Fruit fly (Drosophila melanogaster) whole organism, prepupa: ENCODE measurements around the gene fon.

Experiments
- Blimp-1 ChIP-seq: fragments of 200-800 bp; sonication (Bioruptor generic); optimal IDR thresholded peaks from 3 replicates; lab custom pipeline; 2017; ENCODE audit warnings: missing biosample characterization, missing genetic modification characterization, mild to moderate bottlenecking, moderate library complexity, missing genetic modification reagents
- CG10631 ChIP-seq: fragments of 200-800 bp; sonication (Bioruptor generic); optimal IDR thresholded peaks from 2 replicates; lab custom pipeline; 2016; ENCODE audit warnings: missing biosample characterization, missing genetic modification characterization
- CG10669 ChIP-seq: fragments of 200-800 bp; sonication (Bioruptor generic); optimal IDR thresholded peaks from 3 replicates; lab custom pipeline; 2018; ENCODE audit warnings: missing biosample characterization, mild to moderate bottlenecking, missing genetic modification characterization, moderate library complexity
- CG11294 ChIP-seq: fragments of 200-800 bp; sonication (Bioruptor generic); IDR thresholded peaks from 2 replicates; pipeline ENCODE4 v1.3.6; 2022; ENCODE audit warnings: missing biosample characterization, missing genetic modification characterization
- CG11762 ChIP-seq: fragments of 200-800 bp; sonication (Bioruptor generic); optimal IDR thresholded peaks from 3 replicates; lab custom pipeline; 2016; ENCODE audit warnings: missing biosample characterization, missing genetic modification characterization; ENCODE audit not compliant: insufficient read depth
- CG11902 ChIP-seq: fragments of 200-800 bp; sonication (Bioruptor generic); optimal IDR thresholded peaks from 3 replicates; lab custom pipeline; 2016; ENCODE audit warnings: missing biosample characterization, missing genetic modification characterization
- CG16779 ChIP-seq: fragments of 200-800 bp; sonication (Bioruptor generic); optimal IDR thresholded peaks from 3 replicates; lab custom pipeline; 2017; ENCODE audit warnings: missing biosample characterization, mild to moderate bottlenecking, missing genetic modification characterization
- CG32006 ChIP-seq: fragments of 200-800 bp; sonication (Bioruptor generic); optimal IDR thresholded peaks from 3 replicates; lab custom pipeline; 2017; ENCODE audit warnings: missing biosample characterization, mild to moderate bottlenecking, missing genetic modification characterization
- CG3919 ChIP-seq: fragments of 200-800 bp; sonication (Bioruptor generic); optimal IDR thresholded peaks from 3 replicates; lab custom pipeline; 2016; ENCODE audit warnings: missing biosample characterization, missing genetic modification characterization
- CG4318 ChIP-seq: fragments of 200-800 bp; sonication (Bioruptor generic); optimal IDR thresholded peaks from 3 replicates; lab custom pipeline; 2017; ENCODE audit warnings: missing biosample characterization, mild to moderate bottlenecking, missing genetic modification characterization
- CG6792 ChIP-seq: fragments of 200-800 bp; sonication (Bioruptor generic); optimal IDR thresholded peaks from 3 replicates; lab custom pipeline; 2016; ENCODE audit warnings: missing biosample characterization, missing genetic modification characterization
- CG6854 ChIP-seq: fragments of 200-800 bp; sonication (Bioruptor generic); optimal IDR thresholded peaks from 2 replicates; lab custom pipeline; 2017; ENCODE audit warnings: missing biosample characterization, mild to moderate bottlenecking, missing genetic modification characterization
- CG7368 ChIP-seq: fragments of 200-800 bp; sonication (Bioruptor generic); optimal IDR thresholded peaks from 3 replicates; lab custom pipeline; 2016; ENCODE audit warnings: missing biosample characterization, missing genetic modification characterization
- CG8119 ChIP-seq: fragments of 200-800 bp; sonication (Bioruptor generic); IDR thresholded peaks from 3 replicates; pipeline ENCODE4 v1.3.6; 2022; ENCODE audit warnings: missing biosample characterization, missing genetic modification characterization
- CG8632 ChIP-seq: fragments of 200-800 bp; sonication (Bioruptor generic); optimal IDR thresholded peaks from 3 replicates; lab custom pipeline; 2016; ENCODE audit warnings: missing biosample characterization, missing genetic modification characterization
- Eip75B ChIP-seq: fragments of 200-800 bp; sonication (Bioruptor generic); optimal IDR thresholded peaks from 3 replicates; lab custom pipeline; 2016; ENCODE audit warnings: missing biosample characterization, missing genetic modification characterization
- Eip78C ChIP-seq: fragments of 200-800 bp; sonication (Bioruptor generic); peaks from one replicate; lab custom pipeline; 2016; ENCODE audit warnings: missing biosample characterization, missing genetic modification characterization
- Eip93F ChIP-seq: fragments of 200-800 bp; sonication (Bioruptor generic); optimal IDR thresholded peaks from 2 replicates; lab custom pipeline; 2016; ENCODE audit warnings: missing biosample characterization, mild to moderate bottlenecking, missing genetic modification characterization
- Ets21C ChIP-seq: fragments of 200-800 bp; sonication (Bioruptor generic); optimal IDR thresholded peaks from 3 replicates; lab custom pipeline; 2016; ENCODE audit warnings: missing biosample characterization, missing genetic modification characterization
- Ets96B ChIP-seq: fragments of 200-800 bp; optimal IDR thresholded peaks from 2 replicates; lab custom pipeline; 2019; ENCODE audit warnings: missing biosample characterization, mild to moderate bottlenecking, missing genetic modification characterization, moderate library complexity
- Gug ChIP-seq: fragments of 200-800 bp; sonication (Bioruptor generic); IDR thresholded peaks from 2 replicates; pipeline ENCODE4 v1.3.6; 2022; ENCODE audit warnings: missing biosample characterization, missing genetic modification characterization
- Hr38 ChIP-seq: sonication (Bioruptor generic); optimal IDR thresholded peaks from 2 replicates; lab custom pipeline; 2016; ENCODE audit warnings: missing biosample characterization, missing genetic modification characterization
- Hr4 ChIP-seq: fragments of 200-800 bp; sonication (Bioruptor generic); optimal IDR thresholded peaks from 3 replicates; lab custom pipeline; 2016; ENCODE audit warnings: missing biosample characterization, missing genetic modification characterization
- Lpt ChIP-seq: fragments of 200-800 bp; sonication (Bioruptor generic); optimal IDR thresholded peaks from 3 replicates; lab custom pipeline; 2016; ENCODE audit warnings: missing biosample characterization, missing genetic modification characterization
- Met ChIP-seq: fragments of 200-800 bp; sonication (Bioruptor generic); optimal IDR thresholded peaks from 3 replicates; lab custom pipeline; 2016; ENCODE audit warnings: missing biosample characterization, missing genetic modification characterization
- Sox102F ChIP-seq: fragments of 200-800 bp; sonication (Bioruptor generic); optimal IDR thresholded peaks from 2 replicates; lab custom pipeline; 2016; ENCODE audit warnings: missing biosample characterization, mild to moderate bottlenecking, missing genetic modification characterization
- Sox14 ChIP-seq: fragments of 200-800 bp; sonication (Bioruptor generic); optimal IDR thresholded peaks from 3 replicates; lab custom pipeline; 2016; ENCODE audit warnings: missing biosample characterization, missing genetic modification characterization
- Sox15 ChIP-seq: fragments of 200-800 bp; sonication (Bioruptor generic); optimal IDR thresholded peaks from 3 replicates; lab custom pipeline; 2016; ENCODE audit warnings: missing biosample characterization, missing genetic modification characterization
- achi ChIP-seq: fragments of 200-800 bp; sonication (Bioruptor generic); optimal IDR thresholded peaks from 3 replicates; lab custom pipeline; 2016; ENCODE audit warnings: missing biosample characterization, missing genetic modification characterization
- acj6 ChIP-seq: fragments of 200-800 bp; sonication (Bioruptor generic); optimal IDR thresholded peaks from 3 replicates; lab custom pipeline; 2016; ENCODE audit warnings: missing biosample characterization, missing genetic modification characterization
- cyc ChIP-seq: fragments of 200-800 bp; sonication (Bioruptor generic); optimal IDR thresholded peaks from 3 replicates; lab custom pipeline; 2016; ENCODE audit warnings: missing biosample characterization, missing genetic modification characterization
- dsx ChIP-seq: fragments of 200-800 bp; optimal IDR thresholded peaks from 3 replicates; lab custom pipeline; 2019; ENCODE audit warnings: missing biosample characterization, mild to moderate bottlenecking, missing genetic modification characterization, moderate library complexity; ENCODE audit not compliant: poor library complexity, severe bottlenecking
- eg ChIP-seq: fragments of 200-800 bp; sonication (Bioruptor generic); IDR thresholded peaks from 3 replicates; pipeline ENCODE4 v1.3.6; 2022; ENCODE audit warnings: missing biosample characterization, missing genetic modification characterization
- esn ChIP-seq: fragments of 200-800 bp; sonication (Bioruptor generic); optimal IDR thresholded peaks from 2 replicates; lab custom pipeline; 2016; ENCODE audit warnings: missing biosample characterization, mild to moderate bottlenecking, missing genetic modification characterization, moderate library complexity
- fd59A ChIP-seq: fragments of 200-800 bp; sonication (Bioruptor generic); optimal IDR thresholded peaks from 2 replicates; lab custom pipeline; 2017; ENCODE audit warnings: missing biosample characterization, mild to moderate bottlenecking, missing genetic modification characterization, missing genetic modification reagents
- fkh ChIP-seq: fragments of 200-800 bp; sonication (Bioruptor generic); optimal IDR thresholded peaks from 3 replicates; lab custom pipeline; 2017; ENCODE audit warnings: missing biosample characterization, mild to moderate bottlenecking, missing genetic modification characterization, moderate library complexity
- net ChIP-seq: fragments of 200-800 bp; sonication (Bioruptor generic); optimal IDR thresholded peaks from 3 replicates; lab custom pipeline; 2016; ENCODE audit warnings: missing biosample characterization, missing genetic modification characterization
- pdm3 ChIP-seq: fragments of 200-800 bp; sonication (Bioruptor generic); optimal IDR thresholded peaks from 3 replicates; lab custom pipeline; 2016; ENCODE audit warnings: missing biosample characterization, missing genetic modification characterization
- salr ChIP-seq, 2 experiments: fragments of 200-800 bp; sonication (Bioruptor generic); optimal IDR thresholded peaks; 3 replicates each; lab custom pipeline; 2016 to 2018; ENCODE audit warnings: missing biosample characterization in 2 of 2, missing genetic modification characterization in 2 of 2, mild to moderate bottlenecking in 1 of 2
- spab ChIP-seq: fragments of 200-800 bp; sonication (Bioruptor generic); optimal IDR thresholded peaks from 2 replicates; lab custom pipeline; 2017; ENCODE audit warnings: missing biosample characterization, mild to moderate bottlenecking, missing genetic modification characterization, missing genetic modification reagents
- ss ChIP-seq, 2 experiments: fragments of 200-800 bp; sonication (Bioruptor generic); optimal IDR thresholded peaks; 2 replicates in 1 of 2; 3 replicates in 1 of 2; lab custom pipeline; 2017 to 2018; ENCODE audit warnings: mild to moderate bottlenecking in 2 of 2, missing biosample characterization in 2 of 2, missing genetic modification characterization in 2 of 2, moderate library complexity in 1 of 2
- svp ChIP-seq: fragments of 200-800 bp; sonication (Bioruptor generic); peaks from one replicate; lab custom pipeline; 2016; ENCODE audit warnings: missing biosample characterization, missing genetic modification characterization
- topi ChIP-seq: fragments of 200-800 bp; sonication (Bioruptor generic); optimal IDR thresholded peaks from 3 replicates; lab custom pipeline; 2016; ENCODE audit warnings: missing biosample characterization, missing genetic modification characterization
- vri ChIP-seq: fragments of 200-800 bp; sonication (Bioruptor generic); optimal IDR thresholded peaks from 3 replicates; lab custom pipeline; 2016; ENCODE audit warnings: missing biosample characterization, mild to moderate bottlenecking, missing genetic modification characterization

Gene fon

dm6 chr2L:19363530-19363929 is 22.5 kb downstream of the fon start (continued):
- TF ChIP-seq CG8632 (GFP tag; lab: Kevin White, UChicago), result no peak
- TF ChIP-seq CG4318 (GFP tag; lab: Kevin White, UChicago), result no peak
- no peak for TF ChIP-seq salr (GFP tag; optimal IDR thresholded peaks at IDR 0.05; lab: Kevin White, UChicago)
- TF ChIP-seq Lpt (GFP tag; lab: Kevin White, UChicago), result no peak
- TF ChIP-seq CG32006, result peak; percentile 25
- no peak for TF ChIP-seq Sox14 (GFP tag; lab: Kevin White, UChicago)
- peak; percentile 67 for TF ChIP-seq CG3919 (GFP tag; lab: Kevin White, UChicago)
- TF ChIP-seq Sox102F (GFP tag; lab: Kevin White, UChicago), result peak; percentile 41
- TF ChIP-seq spab, result no peak
- TF ChIP-seq eg (GFP tag; lab: Robert Waterston, UW), result 0 out of 3 replicates have a peak, but pooled peaks have one; percentile 31
- no peak for TF ChIP-seq Blimp-1 (GFP tag; lab: Kevin White, UChicago)
- TF ChIP-seq CG10669 (GFP tag; lab: Kevin White, UChicago), result no peak
- TF ChIP-seq achi, result no peak
- TF ChIP-seq dsx, result peak; percentile 90

- no peak for TF ChIP-seq esn (GFP tag; lab: Kevin White, UChicago)
- peak; percentile 27 for TF ChIP-seq Eip78C
- peak; percentile 74 for TF ChIP-seq svp (GFP tag; lab: Kevin White, UChicago)
- peak; percentile 18 for TF ChIP-seq CG6854 (GFP tag; lab: Kevin White, UChicago)
- no peak for TF ChIP-seq CG11902 (GFP tag; lab: Kevin White, UChicago)
- no peak for TF ChIP-seq CG11762 (GFP tag; lab: Kevin White, UChicago)
These were observed 23.2 kb downstream of the fon start, which contains the start of gene dnt for dm6 chr2L:19362734-19363363. Gene dnt (minus strand): TSS chr2L:19363227.

- peak; percentile 66 for TF ChIP-seq pdm3 (GFP tag; lab: Kevin White, UChicago)
- peak; percentile 79 for TF ChIP-seq topi (GFP tag; lab: Kevin White, UChicago)
- TF ChIP-seq Eip93F, result peak; percentile 33
- TF ChIP-seq CG11294 (GFP tag; lab: Robert Waterston, UW), result no peak
- TF ChIP-seq svp (GFP tag; lab: Kevin White, UChicago), result peak; percentile 92
- TF ChIP-seq Lpt (GFP tag; lab: Kevin White, UChicago), result peak; percentile 40
- TF ChIP-seq salr (GFP tag; optimal IDR thresholded peaks at IDR 0.05; lab: Kevin White, UChicago), result peak in 1 of 2 experiments; percentile 60
- no peak for TF ChIP-seq fkh (GFP tag; lab: Kevin White, UChicago)
- TF ChIP-seq CG16779 (tag; lab: Kevin White, UChicago), result no peak
- peak; percentile 39 for TF ChIP-seq CG4318 (GFP tag; lab: Kevin White, UChicago)
- TF ChIP-seq fd59A, result peak; percentile 60
- no peak for TF ChIP-seq Hr38 (GFP tag; lab: Kevin White, UChicago)
- peak; percentile 73 for TF ChIP-seq Eip75B (GFP tag; lab: Kevin White, UChicago)
- TF ChIP-seq Ets21C (GFP tag; lab: Kevin White, UChicago), result peak; percentile 64
- TF ChIP-seq CG11902 (GFP tag; lab: Kevin White, UChicago), result peak; percentile 67
- TF ChIP-seq ss (GFP tag; optimal IDR thresholded peaks at IDR 0.05; lab: Kevin White, UChicago), result peak; percentile 41 to 51
- peak; percentile 79 for TF ChIP-seq CG6792 (GFP tag; lab: Kevin White, UChicago)
- peak; percentile 52 for TF ChIP-seq vri (GFP tag; lab: Kevin White, UChicago)
- peak; percentile 60 for TF ChIP-seq Ets96B
- peak; percentile 62 for TF ChIP-seq net (GFP tag; lab: Kevin White, UChicago)
- peak; percentile 80 for TF ChIP-seq acj6 (GFP tag; lab: Kevin White, UChicago)
- peak; percentile 48; the same call in 2 of the 3 replicates for TF ChIP-seq CG8119 (GFP tag; lab: Robert Waterston, UW)
- peak; percentile 70 for TF ChIP-seq CG10631 (GFP tag; lab: Kevin White, UChicago)
- peak; percentile 67 for TF ChIP-seq CG3919 (GFP tag; lab: Kevin White, UChicago)
- peak; percentile 75 for TF ChIP-seq achi
- TF ChIP-seq Sox15, result peak; percentile 69
- TF ChIP-seq Met (GFP tag; lab: Kevin White, UChicago), result peak; percentile 86
- TF ChIP-seq spab, result peak; percentile 50
- TF ChIP-seq Eip78C, result peak; percentile 90
- peak; percentile 41 for TF ChIP-seq Hr4
- TF ChIP-seq CG7368 (GFP tag; lab: Kevin White, UChicago), result peak; percentile 53
- peak; percentile 70 for TF ChIP-seq cyc (GFP tag; lab: Kevin White, UChicago)
- TF ChIP-seq CG8632 (GFP tag; lab: Kevin White, UChicago), result peak; percentile 68
- no peak for TF ChIP-seq Gug (GFP tag; lab: Robert Waterston, UW)
- peak; percentile 63 for TF ChIP-seq Blimp-1 (GFP tag; lab: Kevin White, UChicago)
- TF ChIP-seq CG11762 (GFP tag; lab: Kevin White, UChicago), result peak; percentile 73
- TF ChIP-seq dsx, result peak; percentile 59
These were observed 24.3 kb downstream of the fon start for dm6 chr2L:19361632-19362142.
